Worm (Caenorhabditis elegans) whole organism, young adult: ENCODE results near the gene K09D9.1.
A peak's percentile ranks its signal among the peaks of the same experiment; 100 is the strongest.

ENCODE experiments used
- F23B12.7 ChIP-seq: sonication (generic microtip); optimal IDR thresholded peaks from 2 replicates; lab custom pipeline; 2017; ENCODE audit warnings: missing genetic modification characterization, mild to moderate bottlenecking, missing compliant biosample characterization, antibody characterized with exemption, moderate library complexity; ENCODE audit not compliant: insufficient read depth
- F55B11.4 ChIP-seq: sonication (generic microtip); optimal IDR thresholded peaks from 2 replicates; lab custom pipeline; 2016; ENCODE audit warnings: missing compliant biosample characterization, missing genetic modification characterization, borderline replicate concordance; ENCODE audit not compliant: insufficient read depth
- K12H6.12 ChIP-seq: fragments of 200-800 bp; sonication (Bioruptor generic); optimal IDR thresholded peaks from 2 replicates; lab custom pipeline; 2018; ENCODE audit warnings: mild to moderate bottlenecking, missing genetic modification characterization, missing compliant biosample characterization
- Y53G8AR.9 ChIP-seq: fragments of 200-800 bp; sonication (Bioruptor generic); conservative IDR thresholded peaks from 2 replicates; pipeline ENCODE4 v1.3.6; 2022; ENCODE audit warnings: missing genetic modification reagents, missing genetic modification characterization, missing compliant biosample characterization
- Y67H2A.10 ChIP-seq: fragments of 200-800 bp; sonication (Bioruptor generic); conservative IDR thresholded peaks from 2 replicates; pipeline ENCODE4 v1.3.6; 2022; ENCODE audit warnings: missing genetic modification reagents, missing genetic modification characterization, missing compliant biosample characterization
- Y79H2A.3 ChIP-seq: fragments of 200-800 bp; sonication (Bioruptor generic); conservative IDR thresholded peaks from 2 replicates; pipeline ENCODE4 v1.3.6; 2022; ENCODE audit warnings: missing genetic modification reagents, missing genetic modification characterization, missing compliant biosample characterization
- Y95B8A.8 ChIP-seq: fragments of 200-800 bp; sonication (Bioruptor generic); IDR thresholded peaks from 2 replicates; pipeline ENCODE4 v1.3.6; 2022; ENCODE audit warnings: missing genetic modification reagents, missing genetic modification characterization, missing compliant biosample characterization
- ZK185.1 ChIP-seq: sonication (generic microtip); optimal IDR thresholded peaks from 2 replicates; lab custom pipeline; 2016; ENCODE audit warnings: mild to moderate bottlenecking, missing genetic modification characterization, missing compliant biosample characterization; ENCODE audit not compliant: poor library complexity, severe bottlenecking
- akir-1 ChIP-seq: fragments of 200-800 bp; sonication (Bioruptor generic); optimal IDR thresholded peaks from 2 replicates; lab custom pipeline; 2018; ENCODE audit warnings: mild to moderate bottlenecking, missing genetic modification characterization, moderate library complexity, missing compliant biosample characterization
- ama-1 ChIP-seq, 3 experiments: fragments of 150-350 bp in 1 of 3; sonication (generic microtip) in 2 of 3; optimal IDR thresholded peaks; 2 replicates each; lab custom pipeline; 2014 to 2018; ENCODE audit warnings: missing biosample characterization in 2 of 3, missing genetic modification characterization in 2 of 3, missing genetic modification reagents in 2 of 3
- atf-7 ChIP-seq: sonication (generic microtip); optimal IDR thresholded peaks from 2 replicates; lab custom pipeline; 2017; ENCODE audit warnings: mild to moderate bottlenecking, missing genetic modification characterization, missing compliant biosample characterization
- athp-1 ChIP-seq: sonication (generic microtip); optimal IDR thresholded peaks from 2 replicates; lab custom pipeline; 2017; ENCODE audit warnings: mild to moderate bottlenecking, missing genetic modification characterization, missing compliant biosample characterization
- attf-3 ChIP-seq: fragments of 200-800 bp; sonication (Bioruptor generic); conservative IDR thresholded peaks from 2 replicates; pipeline ENCODE4 v1.3.6; 2022; ENCODE audit warnings: missing genetic modification reagents, missing genetic modification characterization, missing compliant biosample characterization
- attf-5 ChIP-seq: fragments of 200-800 bp; sonication (Bioruptor generic); optimal IDR thresholded peaks from 2 replicates; lab custom pipeline; 2018; ENCODE audit warnings: mild to moderate bottlenecking, missing genetic modification characterization, missing compliant biosample characterization
- attf-6 ChIP-seq: fragments of 200-800 bp; sonication (Bioruptor generic); IDR thresholded peaks from 2 replicates; pipeline ENCODE4 v1.3.6; 2022; ENCODE audit warnings: missing genetic modification reagents, missing genetic modification characterization, missing compliant biosample characterization
- cebp-1 ChIP-seq, 2 experiments: fragments of 200-800 bp in 1 of 2; sonication (Bioruptor generic) in 1 of 2; sonication (generic microtip) in 1 of 2; IDR thresholded peaks in 1 of 2; optimal IDR thresholded peaks in 1 of 2; 2 replicates each; pipeline versions ENCODE4 v1.3.6 to Lab custom; 2017 to 2022; ENCODE audit warnings: missing compliant biosample characterization in 2 of 2, missing genetic modification characterization in 2 of 2, mild to moderate bottlenecking in 1 of 2, missing genetic modification reagents in 1 of 2, moderate library complexity in 1 of 2
- ceh-100 ChIP-seq: fragments of 200-800 bp; sonication (Bioruptor generic); IDR thresholded peaks from 2 replicates; pipeline ENCODE4 v1.3.6; 2022; ENCODE audit warnings: missing genetic modification reagents, missing genetic modification characterization, missing compliant biosample characterization
- ceh-91 ChIP-seq: fragments of 200-800 bp; sonication (Bioruptor generic); IDR thresholded peaks from 2 replicates; pipeline ENCODE4 v1.3.6; 2022; ENCODE audit warnings: missing genetic modification reagents, missing genetic modification characterization, missing compliant biosample characterization
- die-1 ChIP-seq: sonication (generic microtip); optimal IDR thresholded peaks from 2 replicates; lab custom pipeline; 2016; ENCODE audit warnings: missing genotype, mild to moderate bottlenecking, missing genetic modification characterization, missing compliant biosample characterization
- dpff-1 ChIP-seq: sonication (generic microtip); optimal IDR thresholded peaks from 2 replicates; lab custom pipeline; 2017; ENCODE audit warnings: mild to moderate bottlenecking, missing genetic modification characterization, missing compliant biosample characterization
- egrh-3 ChIP-seq: fragments of 200-800 bp; sonication (Bioruptor generic); IDR thresholded peaks from 2 replicates; pipeline ENCODE4 v1.3.6; 2022; ENCODE audit warnings: missing genetic modification reagents, missing genetic modification characterization, missing compliant biosample characterization
- ekl-4 ChIP-seq: fragments of 200-800 bp; sonication (Bioruptor generic); IDR thresholded peaks from 2 replicates; pipeline ENCODE4 v1.3.6; 2022; ENCODE audit warnings: missing genetic modification reagents, missing genetic modification characterization, missing compliant biosample characterization
- lin-26 ChIP-seq: fragments of 200-800 bp; sonication (Bioruptor generic); IDR thresholded peaks from 2 replicates; pipeline ENCODE4 v1.3.6; 2022; ENCODE audit warnings: missing genetic modification reagents, missing genetic modification characterization, missing compliant biosample characterization
- lin-40 ChIP-seq: sonication (generic microtip); optimal IDR thresholded peaks from 2 replicates; lab custom pipeline; 2016; ENCODE audit warnings: missing genetic modification characterization, mild to moderate bottlenecking, missing compliant biosample characterization, missing genotype, missing genetic modification reagents
- lin-54 ChIP-seq: fragments of 200-800 bp; sonication (Bioruptor generic); optimal IDR thresholded peaks from 2 replicates; lab custom pipeline; 2018; ENCODE audit warnings: mild to moderate bottlenecking, missing genetic modification characterization, missing compliant biosample characterization
- madf-10 ChIP-seq: sonication (generic microtip); optimal IDR thresholded peaks from 2 replicates; lab custom pipeline; 2016; ENCODE audit warnings: mild to moderate bottlenecking, missing genetic modification characterization, missing compliant biosample characterization
- mxl-1 ChIP-seq: sonication (generic microtip); optimal IDR thresholded peaks from 2 replicates; lab custom pipeline; 2016; ENCODE audit warnings: missing genetic modification characterization, missing compliant biosample characterization
- nfya-1 ChIP-seq: sonication (generic microtip); optimal IDR thresholded peaks from 2 replicates; lab custom pipeline; 2017; ENCODE audit warnings: antibody characterized with exemption, missing compliant biosample characterization, missing genetic modification characterization, borderline replicate concordance; ENCODE audit not compliant: insufficient read depth
- nfyb-1 ChIP-seq: fragments of 200-800 bp; sonication (Bioruptor generic); IDR thresholded peaks from 2 replicates; pipeline ENCODE4 v1.3.6; 2022; ENCODE audit warnings: missing genetic modification reagents, missing genetic modification characterization, missing compliant biosample characterization
- nhr-179 ChIP-seq: sonication (generic microtip); optimal IDR thresholded peaks from 2 replicates; lab custom pipeline; 2016; ENCODE audit warnings: mild to moderate bottlenecking, missing genetic modification characterization, missing compliant biosample characterization
- nhr-27 ChIP-seq: fragments of 200-800 bp; sonication (Bioruptor generic); optimal IDR thresholded peaks from 2 replicates; lab custom pipeline; 2018; ENCODE audit warnings: mild to moderate bottlenecking, missing genetic modification characterization, moderate library complexity, missing compliant biosample characterization
- nhr-80 ChIP-seq: sonication (generic microtip); optimal IDR thresholded peaks from 2 replicates; lab custom pipeline; 2016; ENCODE audit warnings: missing genetic modification characterization, missing compliant biosample characterization
- pha-4 ChIP-seq: fragments of 150-350 bp; sonication (generic microtip); optimal IDR thresholded peaks from 2 replicates; lab custom pipeline; 2014; ENCODE audit warnings: missing biosample characterization, missing genetic modification reagents, missing genetic modification characterization
- rcor-1 ChIP-seq: fragments of 200-800 bp; sonication (Bioruptor generic); IDR thresholded peaks from 2 replicates; pipeline ENCODE4 v1.3.6; 2022; ENCODE audit warnings: missing genetic modification reagents, missing genetic modification characterization, missing compliant biosample characterization
- sea-2 ChIP-seq: fragments of 200-800 bp; sonication (Bioruptor generic); IDR thresholded peaks from 2 replicates; pipeline ENCODE4 v1.3.6; 2022; ENCODE audit warnings: missing genetic modification characterization, missing compliant biosample characterization
- snpc-3.4 ChIP-seq: sonication (generic microtip); optimal IDR thresholded peaks from 2 replicates; lab custom pipeline; 2017; ENCODE audit warnings: missing genetic modification characterization, mild to moderate bottlenecking, missing compliant biosample characterization, antibody characterized with exemption, moderate library complexity, missing genotype, missing genetic modification reagents
- unc-62 ChIP-seq: fragments of 150-350 bp; optimal IDR thresholded peaks from 2 replicates; lab custom pipeline; 2014; ENCODE audit warnings: missing biosample characterization, missing genetic modification reagents, missing genetic modification characterization

The K09D9.1 gene

ce11 chrV:4029627-4030026, 4.8 kb downstream of the K09D9.1 start (continued):
- TF ChIP-seq attf-5 (GFP tag; lab: Kevin White, UChicago) (no peak), ZK185.1 (tag; lab: Kevin White, UChicago) (no peak)
- TF ChIP-seq, all 124 proteins: peak for 9

ce11 chrV:4031319-4031718, 6.5 kb downstream of the K09D9.1 start, which contains the start of gene cyp-35A4:
cyp-35A4 (plus strand) TSS chrV:4031619.
- no peak for TF ChIP-seq nfyb-1
- TF ChIP-seq nhr-80 (tag; lab: Kevin White, UChicago), result no peak
- TF ChIP-seq Y53G8AR.9 (GFP tag; lab: Robert Waterston, UW), result no peak
- TF ChIP-seq dpff-1 (tag; lab: Kevin White, UChicago), result no peak
- no peak for TF ChIP-seq sea-2 (GFP tag; lab: Robert Waterston, UW)
- no peak for TF ChIP-seq attf-6
- TF ChIP-seq lin-54, result no peak
- no peak for TF ChIP-seq egrh-3 (GFP tag; lab: Robert Waterston, UW)
- TF ChIP-seq unc-62 (GFP tag; lab: Kevin White, UChicago), result no peak
- no peak for TF ChIP-seq K12H6.12 (tag; lab: Kevin White, UChicago)
- no peak for TF ChIP-seq ekl-4 (GFP tag; lab: Robert Waterston, UW)

ce11 chrV:4034303-4034702, 9.5 kb downstream of the K09D9.1 start, which contains the start of gene C49G7.7:
C49G7.7 (plus strand) TSS chrV:4034476.
- TF ChIP-seq F23B12.7 (tag; lab: Kevin White, UChicago) (no peak), athp-1 (tag; lab: Kevin White, UChicago) (no peak), cebp-1 (GFP tag; IDR thresholded peaks at IDR 0.05; lab: Robert Waterston, UW) (peak; percentile 19; the same call in 1 of the 2 replicates), cebp-1 (tag; optimal IDR thresholded peaks at IDR 0.05; lab: Kevin White, UChicago) (peak; percentile 87), snpc-3.4 (tag; lab: Kevin White, UChicago) (no peak), Y53G8AR.9 (GFP tag; lab: Robert Waterston, UW) (no peak), lin-40 (tag; lab: Kevin White, UChicago) (no peak), lin-26 (GFP tag; lab: Robert Waterston, UW) (no peak)

- no peak for TF ChIP-seq ama-1 (optimal IDR thresholded peaks at IDR 0.05; lab: Kevin White, UChicago)
- no peak for TF ChIP-seq ama-1 (GFP tag; optimal IDR thresholded peaks at IDR 0.05; lab: Kevin White, UChicago)
- TF ChIP-seq nfyb-1, result no peak
- TF ChIP-seq F55B11.4 (tag; lab: Kevin White, UChicago), result no peak
- TF ChIP-seq pha-4 (tag; lab: Kevin White, UChicago), result no peak
- no peak for TF ChIP-seq atf-7 (tag; lab: Kevin White, UChicago)
- no peak for TF ChIP-seq Y79H2A.3 (GFP tag; lab: Robert Waterston, UW)
- no peak for TF ChIP-seq akir-1 (GFP tag; lab: Kevin White, UChicago)
- TF ChIP-seq nfya-1 (tag; lab: Kevin White, UChicago), result no peak
- TF ChIP-seq rcor-1 (GFP tag; lab: Robert Waterston, UW), result no peak
- TF ChIP-seq Y95B8A.8 (GFP tag; lab: Robert Waterston, UW), result no peak
- no peak for TF ChIP-seq Y67H2A.10
- TF ChIP-seq attf-3, result no peak
- TF ChIP-seq nhr-179 (tag; lab: Kevin White, UChicago), result no peak
- TF ChIP-seq mxl-1 (tag; lab: Kevin White, UChicago), result no peak
- TF ChIP-seq ceh-91 (GFP tag; lab: Robert Waterston, UW), result no peak
- TF ChIP-seq die-1 (tag; lab: Kevin White, UChicago), result no peak
- no peak for TF ChIP-seq madf-10 (tag; lab: Kevin White, UChicago)
- TF ChIP-seq nhr-27 (tag; lab: Kevin White, UChicago), result no peak
- TF ChIP-seq ceh-100, result no peak
These were observed 11.0 kb downstream of the K09D9.1 start, which contains the start of gene C49G7.13 for ce11 chrV:4035811-4036210. C49G7.13 (plus strand) TSS chrV:4036111.
